Fruit fly (Drosophila melanogaster) whole organism, embryonic: ENCODE data around the gene CG4709.
A peak's percentile ranks its signal among the peaks of the same experiment; 100 is the strongest.

Experiments used
- Ada2b ChIP-seq: fragments of 200-800 bp; sonication (Bioruptor generic); IDR thresholded peaks from 2 replicates; pipeline ENCODE4 v1.3.6; 2022; ENCODE audit warnings: missing biosample characterization, missing genetic modification characterization
- Atf3 ChIP-seq: fragments of 200-800 bp; sonication (Bioruptor generic); optimal IDR thresholded peaks from 3 replicates; lab custom pipeline; 2016; ENCODE audit warnings: missing biosample characterization, missing genetic modification characterization
- Blimp-1 ChIP-seq: fragments of 200-800 bp; sonication (Bioruptor generic); optimal IDR thresholded peaks from 3 replicates; lab custom pipeline; 2018; ENCODE audit warnings: missing biosample characterization, missing genetic modification characterization, mild to moderate bottlenecking, moderate library complexity, missing genetic modification reagents
- CG10959 ChIP-seq: fragments of 200-800 bp; sonication (Bioruptor generic); IDR thresholded peaks from 2 replicates; pipeline ENCODE4 v1.3.6; 2022; ENCODE audit warnings: missing biosample characterization, missing genetic modification characterization
- CG14710 ChIP-seq: fragments of 200-800 bp; sonication (Bioruptor generic); optimal IDR thresholded peaks from 3 replicates; lab custom pipeline; 2019; ENCODE audit warnings: missing biosample characterization, mild to moderate bottlenecking, missing genetic modification characterization, moderate library complexity
- CG15269 ChIP-seq: fragments of 200-800 bp; sonication (Bioruptor generic); optimal IDR thresholded peaks from 2 replicates; lab custom pipeline; 2018; ENCODE audit warnings: missing biosample characterization, mild to moderate bottlenecking, missing genetic modification characterization, moderate library complexity
- CG1602 ChIP-seq: fragments of 200-800 bp; sonication (Bioruptor generic); optimal IDR thresholded peaks from 3 replicates; lab custom pipeline; 2016; ENCODE audit warnings: missing biosample characterization, missing genetic modification characterization
- CG16779 ChIP-seq: fragments of 200-800 bp; sonication (Bioruptor generic); IDR thresholded peaks from 2 replicates; pipeline ENCODE4 v1.3.6; 2022; ENCODE audit warnings: missing biosample characterization, missing genetic modification characterization
- CG17186 ChIP-seq: fragments of 200-800 bp; sonication (Bioruptor generic); optimal IDR thresholded peaks from 3 replicates; lab custom pipeline; 2017; ENCODE audit warnings: missing biosample characterization, missing genetic modification reagents, missing genetic modification characterization
- CG18619 ChIP-seq: fragments of 200-800 bp; sonication (Bioruptor generic); optimal IDR thresholded peaks from 3 replicates; lab custom pipeline; 2017; ENCODE audit warnings: missing biosample characterization, mild to moderate bottlenecking, missing genetic modification characterization
- CG2199 ChIP-seq: fragments of 200-800 bp; sonication (Bioruptor generic); IDR thresholded peaks from 3 replicates; pipeline ENCODE4 v1.3.6; 2022; ENCODE audit warnings: missing biosample characterization, missing genetic modification characterization
- CG3838 ChIP-seq: fragments of 200-800 bp; sonication (Bioruptor generic); optimal IDR thresholded peaks from 3 replicates; lab custom pipeline; 2016; ENCODE audit warnings: missing biosample characterization, missing genetic modification characterization
- CG4424 ChIP-seq: fragments of 200-800 bp; sonication (Bioruptor generic); optimal IDR thresholded peaks from 3 replicates; lab custom pipeline; 2016; ENCODE audit warnings: missing biosample characterization, missing genetic modification characterization
- CG4707 ChIP-seq: fragments of 200-800 bp; sonication (Bioruptor generic); optimal IDR thresholded peaks from 2 replicates; lab custom pipeline; 2018; ENCODE audit warnings: missing biosample characterization, mild to moderate bottlenecking, missing genetic modification characterization, moderate library complexity
- CG8290 ChIP-seq, 3 experiments: fragments of 200-800 bp; sonication (Bioruptor generic); optimal IDR thresholded peaks; 2 replicates each; lab custom pipeline; 2016 to 2019; ENCODE audit warnings: missing biosample characterization in 3 of 3, missing genetic modification characterization in 3 of 3, mild to moderate bottlenecking in 2 of 3, moderate library complexity in 1 of 3
- CG9609 ChIP-seq: fragments of 200-800 bp; sonication (Bioruptor generic); optimal IDR thresholded peaks from 3 replicates; lab custom pipeline; 2016; ENCODE audit warnings: missing biosample characterization, missing genetic modification characterization
- CG9727 ChIP-seq: fragments of 200-800 bp; sonication (Bioruptor generic); optimal IDR thresholded peaks from 3 replicates; lab custom pipeline; 2017; ENCODE audit warnings: missing biosample characterization, mild to moderate bottlenecking, missing genetic modification characterization
- CG9876 ChIP-seq: fragments of 200-800 bp; sonication (Bioruptor generic); optimal IDR thresholded peaks from 2 replicates; lab custom pipeline; 2016; ENCODE audit warnings: missing biosample characterization, missing genetic modification characterization
- CG9932 ChIP-seq: fragments of 200-800 bp; sonication (Bioruptor generic); IDR thresholded peaks from 2 replicates; pipeline ENCODE4 v1.3.6; 2022; ENCODE audit warnings: missing biosample characterization, missing genetic modification characterization
- Dad ChIP-seq: fragments of 200-800 bp; sonication (Bioruptor generic); optimal IDR thresholded peaks from 3 replicates; lab custom pipeline; 2016; ENCODE audit warnings: missing biosample characterization, missing genetic modification characterization
- Dek ChIP-seq: fragments of 200-800 bp; sonication (Bioruptor generic); optimal IDR thresholded peaks from 3 replicates; lab custom pipeline; 2019; ENCODE audit warnings: missing biosample characterization, mild to moderate bottlenecking, missing genetic modification characterization, moderate library complexity
- E2f1 ChIP-seq: fragments of 200-800 bp; sonication (Bioruptor generic); IDR thresholded peaks from 2 replicates; pipeline ENCODE4 v1.3.6; 2022; ENCODE audit warnings: missing biosample characterization, missing genetic modification characterization
- Eip74EF ChIP-seq, 2 experiments: fragments of 200-800 bp in 1 of 2; fragments of >200 bp in 1 of 2; sonication (Bioruptor generic) in 1 of 2; optimal IDR thresholded peaks; 2 replicates each; lab custom pipeline; 2017 to 2019; ENCODE audit warnings: missing biosample characterization in 2 of 2, missing genetic modification characterization in 2 of 2, mild to moderate bottlenecking in 1 of 2, moderate library complexity in 1 of 2
- HLH54F ChIP-seq: fragments of 200-800 bp; sonication (Bioruptor generic); optimal IDR thresholded peaks from 3 replicates; lab custom pipeline; 2016; ENCODE audit warnings: missing biosample characterization, missing genetic modification characterization
- HmgZ ChIP-seq: fragments of 200-800 bp; sonication (Bioruptor generic); optimal IDR thresholded peaks from 2 replicates; lab custom pipeline; 2018; ENCODE audit warnings: missing biosample characterization, mild to moderate bottlenecking, missing genetic modification characterization
- Hmx ChIP-seq: fragments of 200-800 bp; sonication (Bioruptor generic); optimal IDR thresholded peaks from 2 replicates; lab custom pipeline; 2016; ENCODE audit warnings: missing biosample characterization, missing genetic modification characterization
- Hsf ChIP-seq: fragments of 200-800 bp; sonication (Bioruptor generic); optimal IDR thresholded peaks from 3 replicates; lab custom pipeline; 2016; ENCODE audit warnings: missing biosample characterization, missing genetic modification characterization
- Mrtf ChIP-seq: fragments of 200-800 bp; sonication (Bioruptor generic); IDR thresholded peaks from 3 replicates; pipeline ENCODE4 v1.3.6; 2022; ENCODE audit warnings: missing biosample characterization, missing genetic modification characterization
- Oli ChIP-seq: fragments of 200-800 bp; sonication (Bioruptor generic); optimal IDR thresholded peaks from 2 replicates; lab custom pipeline; 2018; ENCODE audit warnings: missing biosample characterization, mild to moderate bottlenecking, missing genetic modification characterization, moderate library complexity
- Ptx1 ChIP-seq: fragments of 200-800 bp; sonication (Bioruptor generic); IDR thresholded peaks from 2 replicates; pipeline ENCODE4 v1.3.6; 2022; ENCODE audit warnings: missing biosample characterization, missing genetic modification characterization
- cg ChIP-seq: fragments of 200-800 bp; sonication (Bioruptor generic); optimal IDR thresholded peaks from 3 replicates; lab custom pipeline; 2019; ENCODE audit warnings: missing biosample characterization, mild to moderate bottlenecking, missing genetic modification characterization, moderate library complexity
- chn ChIP-seq: fragments of 200-800 bp; sonication (Bioruptor generic); optimal IDR thresholded peaks from 2 replicates; lab custom pipeline; 2016; ENCODE audit warnings: missing biosample characterization, missing genetic modification characterization
- croc ChIP-seq: fragments of 200-800 bp; sonication (Bioruptor generic); conservative IDR thresholded peaks from 3 replicates; pipeline ENCODE4 v1.3.6; 2022; ENCODE audit warnings: missing biosample characterization, missing genetic modification characterization
- dmrt99B ChIP-seq: fragments of 200-800 bp; sonication (Bioruptor generic); optimal IDR thresholded peaks from 2 replicates; lab custom pipeline; 2018; ENCODE audit warnings: missing biosample characterization, mild to moderate bottlenecking, missing genetic modification characterization, moderate library complexity
- dysf ChIP-seq: fragments of 200-800 bp; sonication (Bioruptor generic); IDR thresholded peaks from 3 replicates; pipeline ENCODE4 v1.3.6; 2022; ENCODE audit warnings: missing biosample characterization, missing genetic modification characterization
- hbn ChIP-seq: fragments of 200-800 bp; sonication (Bioruptor generic); IDR thresholded peaks from 2 replicates; pipeline ENCODE4 v1.3.6; 2022; ENCODE audit warnings: missing biosample characterization, missing genetic modification characterization; ENCODE audit not compliant: partially characterized antibody
- knrl ChIP-seq: fragments of 200-800 bp; sonication (Bioruptor generic); IDR thresholded peaks from 3 replicates; pipeline ENCODE4 v1.3.6; 2022; ENCODE audit warnings: missing biosample characterization, missing genetic modification characterization; ENCODE audit not compliant: partially characterized antibody
- lilli ChIP-seq: fragments of 200-800 bp; sonication (Bioruptor generic); optimal IDR thresholded peaks from 3 replicates; lab custom pipeline; 2016; ENCODE audit warnings: missing biosample characterization, missing genetic modification characterization
- nerfin-1 ChIP-seq: fragments of 200-800 bp; sonication (Bioruptor generic); optimal IDR thresholded peaks from 3 replicates; lab custom pipeline; 2019; ENCODE audit warnings: missing biosample characterization, mild to moderate bottlenecking, missing genetic modification characterization, moderate library complexity
- onecut ChIP-seq: fragments of 200-800 bp; sonication (Bioruptor generic); IDR thresholded peaks from 2 replicates; pipeline ENCODE4 v1.3.6; 2022; ENCODE audit warnings: missing biosample characterization, missing genetic modification characterization
- p53 ChIP-seq: fragments of 200-800 bp; sonication (Bioruptor generic); optimal IDR thresholded peaks from 2 replicates; lab custom pipeline; 2016; ENCODE audit warnings: missing biosample characterization, missing genetic modification characterization
- prd ChIP-seq, 3 experiments: fragments of >200 bp in 2 of 3; fragments of 200-800 bp in 1 of 3; sonication (Bioruptor generic) in 1 of 3; optimal IDR thresholded peaks in 2 of 3; IDR thresholded peaks in 1 of 3; 2 replicates in 2 of 3; 3 replicates in 1 of 3; pipeline versions ENCODE4 v1.3.6 to Lab custom; 2017 to 2022; ENCODE audit warnings: missing biosample characterization in 1 of 3, missing genetic modification characterization in 1 of 3
- pros ChIP-seq: fragments of 200-800 bp; sonication (Bioruptor generic); optimal IDR thresholded peaks from 3 replicates; lab custom pipeline; 2019; ENCODE audit warnings: missing biosample characterization, mild to moderate bottlenecking, missing genetic modification characterization, moderate library complexity
- ro ChIP-seq: fragments of 200-800 bp; sonication (Bioruptor generic); IDR thresholded peaks from 2 replicates; pipeline ENCODE4 v1.3.6; 2022; ENCODE audit warnings: missing biosample characterization, missing genetic modification characterization
- slp2 ChIP-seq: fragments of 200-800 bp; sonication (Bioruptor generic); optimal IDR thresholded peaks from 2 replicates; lab custom pipeline; 2016; ENCODE audit warnings: missing biosample characterization, missing genetic modification characterization
- trem ChIP-seq: fragments of 200-800 bp; optimal IDR thresholded peaks from 3 replicates; lab custom pipeline; 2019; ENCODE audit warnings: missing biosample characterization, mild to moderate bottlenecking, missing genetic modification characterization, moderate library complexity
- wek ChIP-seq: fragments of 200-800 bp; sonication (Bioruptor generic); optimal IDR thresholded peaks from 3 replicates; lab custom pipeline; 2018; ENCODE audit warnings: missing biosample characterization, mild to moderate bottlenecking, missing genetic modification characterization, moderate library complexity

CG4709 gene

DNA sequence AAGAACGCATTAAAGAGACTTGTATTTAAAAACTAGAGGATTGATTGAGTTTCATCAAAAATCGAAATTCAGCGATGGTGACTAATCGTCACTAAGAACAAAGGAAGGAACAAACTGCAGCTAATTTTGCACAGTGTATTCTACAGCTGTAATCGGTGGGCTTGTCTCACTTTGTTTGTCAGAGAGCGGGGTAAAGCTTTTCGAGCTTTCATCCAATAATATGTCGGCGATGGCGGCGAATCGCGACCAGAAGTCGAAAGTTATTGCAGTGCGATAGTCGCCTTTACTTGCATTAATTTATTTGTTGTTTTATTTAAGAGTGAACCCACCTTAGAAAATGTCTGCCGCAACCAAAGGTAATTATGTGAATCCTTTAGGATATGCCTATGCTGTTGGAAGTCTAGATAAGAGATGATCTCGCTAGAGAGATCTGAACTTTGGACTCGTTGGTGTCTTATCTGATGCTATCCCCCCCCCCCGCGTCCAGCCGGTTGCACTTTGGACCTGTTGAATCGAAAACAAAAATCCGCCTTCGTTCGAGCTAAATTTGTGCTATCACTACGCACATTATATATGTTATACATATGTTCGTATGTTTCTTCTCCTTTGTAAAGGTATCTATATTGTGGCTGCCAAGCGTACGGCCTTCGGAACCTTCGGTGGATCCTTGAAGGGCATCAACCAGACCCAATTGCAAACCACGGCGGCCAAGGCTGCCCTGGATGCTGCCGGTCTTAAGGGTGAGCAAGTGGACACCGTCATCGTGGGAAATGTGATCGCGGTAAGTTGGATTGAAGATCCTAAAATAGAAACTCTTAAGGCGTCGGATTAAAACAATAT is 38.9 kb upstream of the CG4709 start, which contains the start of gene yip2 (continued):
- TF ChIP-seq CG9932 (GFP tag; lab: Robert Waterston, UW) (peak; percentile 71), CG9727 (peak; percentile 39), CG17186 (GFP tag; lab: Kevin White, UChicago) (no peak), CG1602 (GFP tag; lab: Kevin White, UChicago) (no peak), trem (tag; lab: Kevin White, UChicago) (no peak), prd (optimal IDR thresholded peaks at IDR 0.05; lab: Kevin White, UChicago) (no peak), prd (GFP tag; IDR thresholded peaks at IDR 0.05; lab: Robert Waterston, UW) (peak; percentile 65), CG3838 (no peak), pros (GFP tag; lab: Kevin White, UChicago) (no peak), Oli (tag; lab: Kevin White, UChicago) (peak; percentile 49), p53 (no peak), Mrtf (GFP tag; lab: Robert Waterston, UW) (no peak), CG16779 (GFP tag; lab: Robert Waterston, UW) (0 out of 2 replicates have a peak, but pooled peaks have one; percentile 12), wek (peak; percentile 54), CG9609 (GFP tag; lab: Kevin White, UChicago) (peak; percentile 39), Blimp-1 (peak; percentile 42), Dek (tag; lab: Kevin White, UChicago) (peak; percentile 75), chn (GFP tag; lab: Kevin White, UChicago) (peak; percentile 34), CG2199 (no peak), Ada2b (GFP tag; lab: Robert Waterston, UW) (peak; percentile 69), Eip74EF (GFP tag; optimal IDR thresholded peaks at IDR 0.05; lab: Kevin White, UChicago) (peak in 1 of 2 experiments; percentile 65), slp2 (GFP tag; lab: Kevin White, UChicago) (peak; percentile 50), E2f1 (GFP tag; lab: Robert Waterston, UW) (peak; percentile 17; the same call in 1 of the 2 replicates), knrl (GFP tag; lab: Robert Waterston, UW) (no peak), Atf3 (GFP tag; lab: Kevin White, UChicago) (peak; percentile 45), croc (no peak), CG8290 (GFP tag; optimal IDR thresholded peaks at IDR 0.05; lab: Kevin White, UChicago) (no peak), CG8290 (tag; optimal IDR thresholded peaks at IDR 0.05; lab: Kevin White, UChicago) (peak in 1 of 2 experiments; percentile 86), ro (GFP tag; lab: Robert Waterston, UW) (no peak), nerfin-1 (peak; percentile 3), Hmx (GFP tag; lab: Kevin White, UChicago) (peak; percentile 26), onecut (GFP tag; lab: Robert Waterston, UW) (peak; percentile 58), Dad (GFP tag; lab: Kevin White, UChicago) (peak; percentile 12), CG4424 (GFP tag; lab: Kevin White, UChicago) (peak; percentile 33), Ptx1 (peak; percentile 52; the same call in 1 of the 2 replicates), HmgZ (peak; percentile 79), CG14710 (tag; lab: Kevin White, UChicago) (no peak), HLH54F (peak; percentile 34), CG10959 (GFP tag; lab: Robert Waterston, UW) (no peak), dysf (peak; percentile 67; the same call in 1 of the 3 replicates), CG15269 (tag; lab: Kevin White, UChicago) (peak; percentile 72), dmrt99B (tag; lab: Kevin White, UChicago) (peak; percentile 60), hbn (no peak), Hsf (GFP tag; lab: Kevin White, UChicago) (peak; percentile 62), CG9876 (no peak), CG18619 (GFP tag; lab: Kevin White, UChicago) (peak; percentile 41), CG4707 (GFP tag; lab: Kevin White, UChicago) (peak; percentile 59), cg (GFP tag; lab: Kevin White, UChicago) (no peak), lilli (GFP tag; lab: Kevin White, UChicago) (peak; percentile 69)
